Fruit fly (Drosophila melanogaster): ENCODE results near the gene MED24.

The MED24 gene

dm6 chr3L:8165436-8165835 is 25.6 kb upstream of the MED24 start, which contains the start of gene CG13675:
TSS of gene CG13675 (minus strand) at chr3L:8165518.
- no peak for TF ChIP-seq psq (optimal IDR thresholded peaks at IDR 0.05)
- TF ChIP-seq Sin3A (optimal IDR thresholded peaks at IDR 0.05) = no peak
- TF ChIP-seq h (optimal IDR thresholded peaks at IDR 0.05) = no peak
- no peak for TF ChIP-seq Myc (optimal IDR thresholded peaks at IDR 0.05)
- TF ChIP-seq ttk (optimal IDR thresholded peaks at IDR 0.05) = no peak
- TF ChIP-seq insv (optimal IDR thresholded peaks at IDR 0.05) = no peak

- no peak for TF ChIP-seq insv (optimal IDR thresholded peaks at IDR 0.05)
These were observed 15.3 kb upstream of the MED24 start, which contains the start of gene RecQ4 for dm6 chr3L:8175818-8176217. TSS of gene RecQ4 (minus strand) at chr3L:8175978.

- TF ChIP-seq Myc (optimal IDR thresholded peaks at IDR 0.05) (no peak), Sin3A (optimal IDR thresholded peaks at IDR 0.05) (no peak), psq (optimal IDR thresholded peaks at IDR 0.05) (no peak), ttk (optimal IDR thresholded peaks at IDR 0.05) (no peak), insv (optimal IDR thresholded peaks at IDR 0.05) (no peak), h (optimal IDR thresholded peaks at IDR 0.05) (no peak)
These were observed 13.1 kb upstream of the MED24 start, which contains the start of gene Nmt for dm6 chr3L:8177795-8178564. TSS of gene Nmt (minus strand) at chr3L:8178429.

dm6 chr3L:8180464-8181137 is 10.5 kb upstream of the MED24 start, which contains the start of the genes mthl7 and Uxs:
TSS of gene mthl7 (minus strand) at chr3L:8180514.
TSS of gene Uxs (plus strand) at chr3L:8180923.
- TF ChIP-seq psq (optimal IDR thresholded peaks at IDR 0.05) = no peak

- no peak for TF ChIP-seq ttk (optimal IDR thresholded peaks at IDR 0.05)
- TF ChIP-seq Sin3A (optimal IDR thresholded peaks at IDR 0.05) = no peak
- no peak for TF ChIP-seq psq (optimal IDR thresholded peaks at IDR 0.05)
- no peak for TF ChIP-seq h (optimal IDR thresholded peaks at IDR 0.05)
- no peak for TF ChIP-seq Myc (optimal IDR thresholded peaks at IDR 0.05)
- no peak for TF ChIP-seq insv (optimal IDR thresholded peaks at IDR 0.05)
These were observed 5.5 kb upstream of the MED24 start for dm6 chr3L:8185263-8186227.

dm6 chr3L:8186627-8187396 is 4.3 kb upstream of the MED24 start, which contains the start of the genes ERR and Atg18a:
TSS of gene ERR (minus strand) at chr3L:8186671.
TSS of gene Atg18a (plus strand) at chr3L:8186857.
- no peak for TF ChIP-seq Sin3A (optimal IDR thresholded peaks at IDR 0.05)
- no peak for TF ChIP-seq Myc (optimal IDR thresholded peaks at IDR 0.05)
- TF ChIP-seq h (optimal IDR thresholded peaks at IDR 0.05) = no peak
- TF ChIP-seq insv (optimal IDR thresholded peaks at IDR 0.05) = no peak
- no peak for TF ChIP-seq psq (optimal IDR thresholded peaks at IDR 0.05)
- no peak for TF ChIP-seq ttk (optimal IDR thresholded peaks at IDR 0.05)

- TF ChIP-seq Sin3A (optimal IDR thresholded peaks at IDR 0.05) (no peak), h (optimal IDR thresholded peaks at IDR 0.05) (no peak), psq (optimal IDR thresholded peaks at IDR 0.05) (no peak), ttk (optimal IDR thresholded peaks at IDR 0.05) (no peak), Myc (optimal IDR thresholded peaks at IDR 0.05) (no peak), insv (optimal IDR thresholded peaks at IDR 0.05) (no peak)
These were observed 3.7 kb upstream of the MED24 start for dm6 chr3L:8187397-8187811.

- TF ChIP-seq psq (optimal IDR thresholded peaks at IDR 0.05) (no peak), Sin3A (optimal IDR thresholded peaks at IDR 0.05) (no peak), ttk (optimal IDR thresholded peaks at IDR 0.05) (no peak), Myc (optimal IDR thresholded peaks at IDR 0.05) (no peak), h (optimal IDR thresholded peaks at IDR 0.05) (no peak), insv (optimal IDR thresholded peaks at IDR 0.05) (no peak)
These were observed 1.8 kb upstream of the MED24 start for dm6 chr3L:8189234-8189633.

- TF ChIP-seq insv (optimal IDR thresholded peaks at IDR 0.05) (no peak), Sin3A (optimal IDR thresholded peaks at IDR 0.05) (no peak), h (optimal IDR thresholded peaks at IDR 0.05) (no peak), psq (optimal IDR thresholded peaks at IDR 0.05) (no peak), Myc (optimal IDR thresholded peaks at IDR 0.05) (no peak), ttk (optimal IDR thresholded peaks at IDR 0.05) (no peak)
These were observed 1.9 kb downstream of the MED24 start, which contains the start of gene CG7387 for dm6 chr3L:8193016-8193415. TSS of gene CG7387 (minus strand) at chr3L:8193116.

- TF ChIP-seq Sin3A (optimal IDR thresholded peaks at IDR 0.05) (no peak), h (optimal IDR thresholded peaks at IDR 0.05) (no peak), Myc (optimal IDR thresholded peaks at IDR 0.05) (no peak), psq (optimal IDR thresholded peaks at IDR 0.05) (no peak), ttk (optimal IDR thresholded peaks at IDR 0.05) (no peak), insv (optimal IDR thresholded peaks at IDR 0.05) (no peak)
These were observed 6.8 kb downstream of the MED24 start, which contains the start of the genes UbcE2M and Dhps for dm6 chr3L:8197779-8198279. TSS of gene UbcE2M (minus strand) at chr3L:8197987. TSS of gene Dhps (plus strand) at chr3L:8198207.
